Worm (Caenorhabditis elegans) whole organism, L1 larva: Measurements from ENCODE around the gene K12H6.2.

Experiments
- C04F5.9 ChIP-seq: sonication (generic microtip); optimal IDR thresholded peaks from 2 replicates; lab custom pipeline; 2016; ENCODE audit warnings: missing genetic modification characterization, missing compliant biosample characterization
- C16A3.4 ChIP-seq: fragments of 150-350 bp; optimal IDR thresholded peaks from 2 replicates; lab custom pipeline; 2014; ENCODE audit warnings: missing biosample characterization, missing genetic modification characterization
- F16B12.6 ChIP-seq: fragments of 150-350 bp; optimal IDR thresholded peaks from 2 replicates; lab custom pipeline; 2014; ENCODE audit warnings: missing biosample characterization, missing genetic modification characterization
- aha-1 ChIP-seq: fragments of 150-350 bp; optimal IDR thresholded peaks from 2 replicates; lab custom pipeline; 2014; ENCODE audit warnings: missing biosample characterization, missing genetic modification characterization
- alr-1 ChIP-seq: fragments of 200-800 bp; sonication (Bioruptor generic); optimal IDR thresholded peaks from 2 replicates; lab custom pipeline; 2018; ENCODE audit warnings: borderline replicate concordance, mild to moderate bottlenecking, missing genetic modification characterization, missing compliant biosample characterization
- aly-2 ChIP-seq: fragments of 150-350 bp; optimal IDR thresholded peaks from 2 replicates; lab custom pipeline; 2014; ENCODE audit warnings: missing biosample characterization, missing genetic modification characterization
- ceh-8 ChIP-seq: fragments of 200-800 bp; sonication (Bioruptor generic); optimal IDR thresholded peaks from 2 replicates; lab custom pipeline; 2018; ENCODE audit warnings: mild to moderate bottlenecking, missing genetic modification characterization, moderate library complexity, missing compliant biosample characterization
- ceh-82 ChIP-seq, 3 experiments: fragments of 150-350 bp in 1 of 3; sonication (generic microtip) in 2 of 3; optimal IDR thresholded peaks; 2 replicates each; lab custom pipeline; 2014 to 2017; ENCODE audit warnings: missing biosample characterization in 3 of 3, missing genetic modification characterization in 3 of 3
- ceh-88 ChIP-seq: fragments of 200-800 bp; sonication (Bioruptor generic); IDR thresholded peaks from 2 replicates; pipeline ENCODE4 v1.3.6; 2022; ENCODE audit warnings: missing genetic modification characterization, missing compliant biosample characterization
- dpl-1 ChIP-seq, 3 experiments: fragments of 150-350 bp in 2 of 3; sonication (generic microtip) in 1 of 3; optimal IDR thresholded peaks; 2 replicates each; lab custom pipeline; 2014 to 2017; ENCODE audit warnings: missing biosample characterization in 3 of 3, missing genetic modification characterization in 3 of 3, missing genetic modification reagents in 3 of 3
- dsc-1 ChIP-seq: sonication (generic microtip); optimal IDR thresholded peaks from 2 replicates; lab custom pipeline; 2016; ENCODE audit warnings: mild to moderate bottlenecking, missing genetic modification characterization, missing compliant biosample characterization
- efl-3 ChIP-seq: fragments of 200-800 bp; sonication (Bioruptor generic); optimal IDR thresholded peaks from 2 replicates; lab custom pipeline; 2018; ENCODE audit warnings: mild to moderate bottlenecking, missing genetic modification characterization, missing compliant biosample characterization
- elt-2 ChIP-seq: sonication (generic microtip); optimal IDR thresholded peaks from 2 replicates; lab custom pipeline; 2016; ENCODE audit warnings: missing genetic modification characterization, mild to moderate bottlenecking, inconsistent platforms, missing compliant biosample characterization, missing genetic modification reagents
- ets-5 ChIP-seq: fragments of 200-800 bp; sonication (Bioruptor generic); IDR thresholded peaks from 2 replicates; pipeline ENCODE4 v1.3.6; 2022; ENCODE audit warnings: missing genetic modification characterization, missing compliant biosample characterization
- fkh-10 ChIP-seq: sonication (generic microtip); optimal IDR thresholded peaks from 2 replicates; lab custom pipeline; 2017; ENCODE audit warnings: missing biosample characterization, missing genetic modification reagents, missing genetic modification characterization
- fkh-4 ChIP-seq: sonication (generic microtip); optimal IDR thresholded peaks from 2 replicates; lab custom pipeline; 2016; ENCODE audit warnings: missing compliant biosample characterization, missing genetic modification characterization, borderline replicate concordance
- fkh-8 ChIP-seq: sonication (generic microtip); optimal IDR thresholded peaks from 2 replicates; lab custom pipeline; 2016; ENCODE audit warnings: mild to moderate bottlenecking, missing genetic modification characterization, missing compliant biosample characterization
- fos-1 ChIP-seq: fragments of 150-350 bp; optimal IDR thresholded peaks from 2 replicates; lab custom pipeline; 2014; ENCODE audit warnings: missing biosample characterization, missing genetic modification characterization
- grh-1 ChIP-seq: fragments of 200-800 bp; sonication (Bioruptor generic); IDR thresholded peaks from 2 replicates; pipeline ENCODE4 v1.3.6; 2022; ENCODE audit warnings: missing genetic modification reagents, missing genetic modification characterization, missing compliant biosample characterization
- hlh-17 ChIP-seq: fragments of 200-800 bp; sonication (Bioruptor generic); optimal IDR thresholded peaks from 2 replicates; lab custom pipeline; 2018; ENCODE audit warnings: missing genetic modification characterization, mild to moderate bottlenecking, missing compliant biosample characterization, moderate library complexity, borderline replicate concordance
- hpl-2 ChIP-seq: fragments of 150-350 bp; optimal IDR thresholded peaks from 2 replicates; lab custom pipeline; 2014; ENCODE audit warnings: missing biosample characterization, missing genetic modification reagents, missing genetic modification characterization
- irx-1 ChIP-seq: sonication (generic microtip); optimal IDR thresholded peaks from 2 replicates; lab custom pipeline; 2016; ENCODE audit warnings: missing genetic modification characterization, missing compliant biosample characterization
- isw-1 ChIP-seq: fragments of 200-800 bp; sonication (Bioruptor generic); IDR thresholded peaks from 2 replicates; pipeline ENCODE4 v1.3.6; 2022; ENCODE audit warnings: missing genetic modification characterization, missing compliant biosample characterization
- lin-13 ChIP-seq: fragments of 150-350 bp; optimal IDR thresholded peaks from 2 replicates; lab custom pipeline; 2014; ENCODE audit warnings: missing biosample characterization, missing genetic modification reagents, missing genetic modification characterization
- lin-39 ChIP-seq: fragments of 150-350 bp; optimal IDR thresholded peaks from 2 replicates; lab custom pipeline; 2014; ENCODE audit warnings: missing biosample characterization, missing genetic modification reagents, missing genetic modification characterization
- mab-9 ChIP-seq: fragments of 200-800 bp; sonication (Bioruptor generic); IDR thresholded peaks from 2 replicates; pipeline ENCODE4 v1.3.6; 2022; ENCODE audit warnings: missing genetic modification reagents, missing genetic modification characterization, missing compliant biosample characterization
- mef-2 ChIP-seq: fragments of 150-350 bp; optimal IDR thresholded peaks from 2 replicates; lab custom pipeline; 2014; ENCODE audit warnings: missing biosample characterization, missing genetic modification characterization
- mep-1 ChIP-seq: fragments of 150-350 bp; optimal IDR thresholded peaks from 2 replicates; lab custom pipeline; 2014; ENCODE audit warnings: missing biosample characterization, missing genetic modification characterization
- nhr-11 ChIP-seq: fragments of 150-350 bp; optimal IDR thresholded peaks from 2 replicates; lab custom pipeline; 2014; ENCODE audit warnings: missing biosample characterization, missing genetic modification characterization
- nhr-19 ChIP-seq: fragments of 200-800 bp; sonication (Bioruptor generic); conservative IDR thresholded peaks from 2 replicates; pipeline ENCODE4 v1.3.6; 2022; ENCODE audit warnings: missing genetic modification characterization, missing compliant biosample characterization
- nhr-237 ChIP-seq: fragments of 150-350 bp; optimal IDR thresholded peaks from 2 replicates; lab custom pipeline; 2014; ENCODE audit warnings: missing biosample characterization, missing genetic modification characterization
- nhr-28 ChIP-seq: fragments of 150-350 bp; optimal IDR thresholded peaks from 2 replicates; lab custom pipeline; 2014; ENCODE audit warnings: missing biosample characterization, missing genetic modification characterization
- nhr-77 ChIP-seq: fragments of 150-350 bp; optimal IDR thresholded peaks from 2 replicates; lab custom pipeline; 2014; ENCODE audit warnings: missing biosample characterization, missing genetic modification characterization
- nhr-90 ChIP-seq: sonication (generic microtip); optimal IDR thresholded peaks from 2 replicates; lab custom pipeline; 2016; ENCODE audit warnings: mild to moderate bottlenecking, missing genetic modification characterization, missing compliant biosample characterization; ENCODE audit not compliant: poor library complexity
- pax-3 ChIP-seq: fragments of 200-800 bp; sonication (Bioruptor generic); optimal IDR thresholded peaks from 2 replicates; lab custom pipeline; 2018; ENCODE audit warnings: mild to moderate bottlenecking, missing genetic modification characterization, moderate library complexity, missing compliant biosample characterization
- rnt-1 ChIP-seq: sonication (generic microtip); optimal IDR thresholded peaks from 2 replicates; lab custom pipeline; 2016; ENCODE audit warnings: mild to moderate bottlenecking, missing genetic modification characterization, moderate library complexity, missing compliant biosample characterization
- skn-1 ChIP-seq: fragments of 150-350 bp; optimal IDR thresholded peaks from 2 replicates; lab custom pipeline; 2014; ENCODE audit warnings: missing biosample characterization, missing genetic modification characterization
- snpc-4 ChIP-seq: fragments of 150-350 bp; optimal IDR thresholded peaks from 2 replicates; lab custom pipeline; 2014; ENCODE audit warnings: missing biosample characterization, missing genetic modification characterization
- snu-23 ChIP-seq: sonication (generic microtip); optimal IDR thresholded peaks from 2 replicates; lab custom pipeline; 2016; ENCODE audit warnings: missing genetic modification characterization, missing compliant biosample characterization
- sup-37 ChIP-seq: fragments of 200-800 bp; sonication (Bioruptor generic); optimal IDR thresholded peaks from 2 replicates; lab custom pipeline; 2018; ENCODE audit warnings: mild to moderate bottlenecking, missing genetic modification characterization, missing compliant biosample characterization
- swsn-7 ChIP-seq: sonication (generic microtip); optimal IDR thresholded peaks from 2 replicates; lab custom pipeline; 2016; ENCODE audit warnings: missing genetic modification characterization, missing compliant biosample characterization
- tbx-2 ChIP-seq: sonication (generic microtip); optimal IDR thresholded peaks from 2 replicates; lab custom pipeline; 2016; ENCODE audit warnings: missing genetic modification characterization, missing compliant biosample characterization
- unc-86 ChIP-seq: sonication (generic microtip); optimal IDR thresholded peaks from 2 replicates; lab custom pipeline; 2016; ENCODE audit warnings: missing genetic modification characterization, missing compliant biosample characterization
- unc-98 ChIP-seq: fragments of 200-800 bp; sonication (Bioruptor generic); IDR thresholded peaks from 2 replicates; pipeline ENCODE4 v1.3.6; 2022; ENCODE audit warnings: missing genetic modification characterization, missing compliant biosample characterization
- vab-15 ChIP-seq: sonication (generic microtip); optimal IDR thresholded peaks from 2 replicates; lab custom pipeline; 2017; ENCODE audit warnings: missing genotype, mild to moderate bottlenecking, missing genetic modification characterization, missing compliant biosample characterization
- xbp-1 ChIP-seq: sonication (generic microtip); optimal IDR thresholded peaks from 2 replicates; lab custom pipeline; 2016; ENCODE audit warnings: missing genetic modification characterization, missing compliant biosample characterization
- zag-1 ChIP-seq: fragments of 150-350 bp; optimal IDR thresholded peaks from 2 replicates; lab custom pipeline; 2014; ENCODE audit warnings: missing biosample characterization, missing genetic modification characterization
- zip-4 ChIP-seq: fragments of 200-800 bp; sonication (Bioruptor generic); optimal IDR thresholded peaks from 2 replicates; lab custom pipeline; 2018; ENCODE audit warnings: mild to moderate bottlenecking, missing genetic modification characterization, moderate library complexity, missing compliant biosample characterization
- ztf-11 ChIP-seq, 2 experiments: sonication (generic microtip); optimal IDR thresholded peaks; 2 replicates each; lab custom pipeline; 2016 to 2017; ENCODE audit warnings: missing genetic modification characterization in 2 of 2, missing biosample characterization in 1 of 2, missing compliant biosample characterization in 1 of 2
- ztf-4 ChIP-seq: fragments of 150-350 bp; optimal IDR thresholded peaks from 2 replicates; lab custom pipeline; 2014; ENCODE audit warnings: missing biosample characterization, missing genetic modification characterization

K12H6.2 gene

ce11 chrII:2787849-2788248 lies 27.5 kb downstream of the K12H6.2 start:
- TF ChIP-seq nhr-11 (tag; lab: Kevin White, UChicago) (no peak), pax-3 (tag; lab: Kevin White, UChicago) (no peak), lin-13 (no peak), snu-23 (GFP tag; lab: Kevin White, UChicago) (no peak), ztf-4 (tag; lab: Kevin White, UChicago) (no peak), isw-1 (GFP tag; lab: Robert Waterston, UW) (no peak), nhr-237 (tag; lab: Kevin White, UChicago) (no peak), sup-37 (GFP tag; lab: Kevin White, UChicago) (no peak), aly-2 (no peak), ceh-82 (tag; optimal IDR thresholded peaks at IDR 0.05; lab: Kevin White, UChicago) (no peak), xbp-1 (tag; lab: Kevin White, UChicago) (no peak), dpl-1 (GFP tag; optimal IDR thresholded peaks at IDR 0.05; lab: Kevin White, UChicago) (no peak), aha-1 (tag; lab: Kevin White, UChicago) (no peak), C16A3.4 (no peak), lin-39 (tag; lab: Kevin White, UChicago) (no peak), mep-1 (tag; lab: Kevin White, UChicago) (no peak), snpc-4 (no peak)

- TF ChIP-seq elt-2 (tag; lab: Kevin White, UChicago) (no peak), ceh-8 (GFP tag; lab: Kevin White, UChicago) (no peak), alr-1 (tag; lab: Kevin White, UChicago) (no peak), fkh-10 (GFP tag; lab: Kevin White, UChicago) (no peak), dpl-1 (GFP tag; optimal IDR thresholded peaks at IDR 0.05; lab: Kevin White, UChicago) (peak; percentile 23 to 57 (median 57)), aly-2 (no peak), nhr-28 (tag; lab: Kevin White, UChicago) (no peak), aha-1 (tag; lab: Kevin White, UChicago) (no peak), snpc-4 (no peak), zag-1 (no peak), F16B12.6 (tag; lab: Kevin White, UChicago) (peak; percentile 91), vab-15 (tag; lab: Kevin White, UChicago) (peak; percentile 26), unc-86 (tag; lab: Kevin White, UChicago) (no peak), fkh-8 (no peak), rnt-1 (no peak), nhr-77 (tag; lab: Kevin White, UChicago) (no peak), ceh-88 (GFP tag; lab: Robert Waterston, UW) (no peak), mep-1 (tag; lab: Kevin White, UChicago) (no peak), efl-3 (GFP tag; lab: Kevin White, UChicago) (no peak), mef-2 (no peak), lin-39 (tag; lab: Kevin White, UChicago) (no peak), grh-1 (GFP tag; lab: Robert Waterston, UW) (no peak), C04F5.9 (tag; lab: Kevin White, UChicago) (no peak), nhr-90 (tag; lab: Kevin White, UChicago) (no peak), unc-98 (GFP tag; lab: Robert Waterston, UW) (no peak), sup-37 (GFP tag; lab: Kevin White, UChicago) (no peak), ceh-82 (tag; optimal IDR thresholded peaks at IDR 0.05; lab: Kevin White, UChicago) (peak in 2 of 3 experiments; percentile 27 to 41), tbx-2 (tag; lab: Kevin White, UChicago) (no peak), irx-1 (tag; lab: Kevin White, UChicago) (no peak), ztf-11 (tag; optimal IDR thresholded peaks at IDR 0.05; lab: Kevin White, UChicago) (no peak), mab-9 (GFP tag; lab: Robert Waterston, UW) (no peak), hlh-17 (no peak), fos-1 (tag; lab: Kevin White, UChicago) (no peak), skn-1 (tag; lab: Kevin White, UChicago) (no peak), zip-4 (no peak), xbp-1 (tag; lab: Kevin White, UChicago) (peak; percentile 27), fkh-4 (tag; lab: Kevin White, UChicago) (no peak), hpl-2 (GFP tag; lab: Kevin White, UChicago) (no peak), swsn-7 (peak; percentile 10), nhr-19 (GFP tag; lab: Robert Waterston, UW) (peak; percentile 23), dsc-1 (tag; lab: Kevin White, UChicago) (no peak), ets-5 (GFP tag; lab: Robert Waterston, UW) (no peak)
Measured at ce11 chrII:2787031-2787512, 28.3 kb downstream of the K12H6.2 start, which contains the start of the genes F08D12.12 and srpa-72. F08D12.12 (minus strand) TSS chrII:2787081. srpa-72 (plus strand) TSS chrII:2787481.
